Worm (Caenorhabditis elegans) whole organism, L2 larva: ENCODE measurements around the gene F56F10.1.

Source experiments
- C34F6.9 ChIP-seq: fragments of 150-350 bp; optimal IDR thresholded peaks from 2 replicates; lab custom pipeline; 2014; ENCODE audit warnings: missing biosample characterization, missing genetic modification characterization
- F13H6.1 ChIP-seq: sonication (generic microtip); optimal IDR thresholded peaks from 2 replicates; lab custom pipeline; 2016; ENCODE audit warnings: missing genetic modification characterization, missing compliant biosample characterization
- R02D3.7 ChIP-seq: fragments of 150-350 bp; optimal IDR thresholded peaks from 2 replicates; lab custom pipeline; 2014; ENCODE audit warnings: missing biosample characterization, missing genetic modification characterization
- Y55F3AM.14 ChIP-seq: fragments of 200-800 bp; sonication (Bioruptor generic); optimal IDR thresholded peaks from 2 replicates; lab custom pipeline; 2018; ENCODE audit warnings: mild to moderate bottlenecking, missing genetic modification characterization, missing compliant biosample characterization
- ZK546.5 ChIP-seq: sonication (generic microtip); optimal IDR thresholded peaks from 2 replicates; lab custom pipeline; 2017; ENCODE audit warnings: missing biosample characterization, missing genetic modification characterization
- alr-1 ChIP-seq: fragments of 150-350 bp; optimal IDR thresholded peaks from 2 replicates; lab custom pipeline; 2014; ENCODE audit warnings: missing biosample characterization, missing genetic modification characterization
- aly-2 ChIP-seq: fragments of 150-350 bp; optimal IDR thresholded peaks from 2 replicates; lab custom pipeline; 2014; ENCODE audit warnings: missing biosample characterization, missing genetic modification characterization
- ama-1 ChIP-seq: fragments of 150-350 bp; optimal IDR thresholded peaks from 2 replicates; lab custom pipeline; 2018; ENCODE audit warnings: inconsistent platforms
- ceh-82 ChIP-seq: fragments of 150-350 bp; optimal IDR thresholded peaks from 2 replicates; lab custom pipeline; 2014; ENCODE audit warnings: missing biosample characterization, missing genetic modification characterization
- crh-2 ChIP-seq: sonication (generic microtip); optimal IDR thresholded peaks from 2 replicates; lab custom pipeline; 2017; ENCODE audit warnings: missing biosample characterization, missing genetic modification characterization
- egl-27 ChIP-seq: sonication (generic microtip); optimal IDR thresholded peaks from 3 replicates; lab custom pipeline; 2017; ENCODE audit warnings: missing biosample characterization, missing genetic modification reagents, missing genetic modification characterization
- elt-1 ChIP-seq: fragments of 150-350 bp; optimal IDR thresholded peaks from 2 replicates; lab custom pipeline; 2014; ENCODE audit warnings: missing biosample characterization, missing genetic modification characterization
- fos-1 ChIP-seq: fragments of 150-350 bp; optimal IDR thresholded peaks from 2 replicates; lab custom pipeline; 2014; ENCODE audit warnings: missing biosample characterization, missing genetic modification characterization
- gmeb-1 ChIP-seq: fragments of 150-350 bp; optimal IDR thresholded peaks from 2 replicates; lab custom pipeline; 2014; ENCODE audit warnings: missing biosample characterization, missing genetic modification characterization
- lin-11 ChIP-seq: fragments of 150-350 bp; sonication (generic microtip); optimal IDR thresholded peaks from 2 replicates; lab custom pipeline; 2014; ENCODE audit warnings: missing biosample characterization, missing genetic modification characterization, inconsistent platforms, mixed read lengths
- lin-39 ChIP-seq: fragments of 150-350 bp; optimal IDR thresholded peaks from 2 replicates; lab custom pipeline; 2014; ENCODE audit warnings: missing biosample characterization, missing genetic modification reagents, missing genetic modification characterization
- lsy-2 ChIP-seq, 2 experiments: fragments of 150-350 bp in 1 of 2; sonication (generic microtip) in 1 of 2; optimal IDR thresholded peaks; 2 replicates each; lab custom pipeline; 2014 to 2017; ENCODE audit warnings: missing biosample characterization in 2 of 2, missing genetic modification characterization in 2 of 2
- mab-5 ChIP-seq: fragments of 150-350 bp; optimal IDR thresholded peaks from 2 replicates; lab custom pipeline; 2014; ENCODE audit warnings: missing biosample characterization, missing genetic modification characterization
- mbf-1 ChIP-seq: sonication (generic microtip); optimal IDR thresholded peaks from 2 replicates; lab custom pipeline; 2017; ENCODE audit warnings: missing biosample characterization, missing genetic modification characterization
- mdl-1 ChIP-seq, 2 experiments: fragments of 150-350 bp in 1 of 2; sonication (generic microtip) in 1 of 2; optimal IDR thresholded peaks; 2 replicates each; lab custom pipeline; 2017; ENCODE audit warnings: missing biosample characterization in 2 of 2, missing genetic modification characterization in 2 of 2
- nhr-10 ChIP-seq: sonication (generic microtip); optimal IDR thresholded peaks from 2 replicates; lab custom pipeline; 2017; ENCODE audit warnings: missing biosample characterization, missing genetic modification characterization
- nhr-11 ChIP-seq: fragments of 150-350 bp; optimal IDR thresholded peaks from 2 replicates; lab custom pipeline; 2014; ENCODE audit warnings: missing biosample characterization, missing genetic modification characterization
- nhr-12 ChIP-seq: fragments of 150-350 bp; optimal IDR thresholded peaks from 2 replicates; lab custom pipeline; 2014; ENCODE audit warnings: missing biosample characterization, missing genetic modification characterization
- nhr-129 ChIP-seq: fragments of 150-350 bp; optimal IDR thresholded peaks from 2 replicates; lab custom pipeline; 2014; ENCODE audit warnings: missing biosample characterization, missing genetic modification characterization
- nhr-21 ChIP-seq: fragments of 150-350 bp; optimal IDR thresholded peaks from 2 replicates; lab custom pipeline; 2014; ENCODE audit warnings: missing biosample characterization, missing genetic modification characterization
- nhr-23 ChIP-seq: fragments of 150-350 bp; optimal IDR thresholded peaks from 2 replicates; lab custom pipeline; 2014; ENCODE audit warnings: missing biosample characterization, missing genetic modification reagents, missing genetic modification characterization
- nhr-6 ChIP-seq: fragments of 150-350 bp; optimal IDR thresholded peaks from 2 replicates; lab custom pipeline; 2014; ENCODE audit warnings: missing biosample characterization, missing genetic modification characterization
- nhr-77 ChIP-seq: fragments of 150-350 bp; optimal IDR thresholded peaks from 2 replicates; lab custom pipeline; 2014; ENCODE audit warnings: missing biosample characterization, missing genetic modification characterization
- peb-1 ChIP-seq: fragments of 150-350 bp; optimal IDR thresholded peaks from 2 replicates; lab custom pipeline; 2014; ENCODE audit warnings: missing biosample characterization, missing genetic modification characterization
- sem-4 ChIP-seq: fragments of 150-350 bp; optimal IDR thresholded peaks from 2 replicates; lab custom pipeline; 2014; ENCODE audit warnings: missing biosample characterization, missing genetic modification reagents, missing genetic modification characterization
- skn-1 ChIP-seq: sonication (generic microtip); optimal IDR thresholded peaks from 2 replicates; lab custom pipeline; 2017; ENCODE audit warnings: missing biosample characterization, missing genetic modification characterization
- sma-3 ChIP-seq: sonication (generic microtip); optimal IDR thresholded peaks from 2 replicates; lab custom pipeline; 2016; ENCODE audit warnings: missing genetic modification reagents, missing genetic modification characterization, missing compliant biosample characterization
- sma-9 ChIP-seq, 2 experiments: fragments of 150-350 bp in 1 of 2; sonication (generic microtip) in 1 of 2; optimal IDR thresholded peaks; 2 replicates each; lab custom pipeline; 2014 to 2016; ENCODE audit warnings: missing genetic modification characterization in 2 of 2, mild to moderate bottlenecking in 1 of 2, missing biosample characterization in 1 of 2, missing compliant biosample characterization in 1 of 2, missing genetic modification reagents in 1 of 2, moderate library complexity in 1 of 2
- snpc-4 ChIP-seq: fragments of 150-350 bp; optimal IDR thresholded peaks from 2 replicates; lab custom pipeline; 2014; ENCODE audit warnings: missing biosample characterization, missing genetic modification characterization
- unc-39 ChIP-seq: fragments of 150-350 bp; optimal IDR thresholded peaks from 2 replicates; lab custom pipeline; 2014; ENCODE audit warnings: missing biosample characterization, missing genetic modification characterization
- unc-55 ChIP-seq: fragments of 150-350 bp; sonication (generic microtip); optimal IDR thresholded peaks from 3 replicates; lab custom pipeline; 2014; ENCODE audit warnings: missing biosample characterization, missing genetic modification reagents, missing genetic modification characterization
- unc-62 ChIP-seq: fragments of 150-350 bp; optimal IDR thresholded peaks from 2 replicates; lab custom pipeline; 2014; ENCODE audit warnings: missing biosample characterization, missing genetic modification reagents, missing genetic modification characterization
- zag-1 ChIP-seq: fragments of 150-350 bp; optimal IDR thresholded peaks from 2 replicates; lab custom pipeline; 2014; ENCODE audit warnings: missing biosample characterization, missing genetic modification characterization
- ztf-11 ChIP-seq: sonication (generic microtip); optimal IDR thresholded peaks from 2 replicates; lab custom pipeline; 2017; ENCODE audit warnings: missing biosample characterization, missing genetic modification characterization
- ztf-4 ChIP-seq: fragments of 150-350 bp; optimal IDR thresholded peaks from 2 replicates; lab custom pipeline; 2014; ENCODE audit warnings: missing biosample characterization, missing genetic modification characterization

F56F10.1 gene

ce11 chrX:871957-872715 is at the start of gene F56F10.1:
Gene F56F10.1, plus strand, starts transcription at chrX:872603.
- TF ChIP-seq sma-3 (GFP tag; lab: Kevin White, UChicago) (no peak), nhr-21 (tag; lab: Kevin White, UChicago) (no peak), gmeb-1 (tag; lab: Kevin White, UChicago) (no peak), ztf-11 (tag; lab: Kevin White, UChicago) (no peak), ZK546.5 (no peak), C34F6.9 (no peak), nhr-129 (tag; lab: Kevin White, UChicago) (no peak), nhr-77 (tag; lab: Kevin White, UChicago) (no peak), nhr-12 (tag; lab: Kevin White, UChicago) (no peak), alr-1 (tag; lab: Kevin White, UChicago) (no peak), lin-39 (no peak), lsy-2 (tag; optimal IDR thresholded peaks at IDR 0.05; lab: Kevin White, UChicago) (no peak), lin-11 (tag; lab: Kevin White, UChicago) (no peak), peb-1 (tag; lab: Kevin White, UChicago) (no peak), egl-27 (tag; lab: Kevin White, UChicago) (no peak), unc-55 (GFP tag; lab: Kevin White, UChicago) (no peak), mdl-1 (tag; optimal IDR thresholded peaks at IDR 0.05; lab: Kevin White, UChicago) (no peak), nhr-11 (no peak), unc-62 (no peak), F13H6.1 (tag; lab: Kevin White, UChicago) (no peak), ama-1 (lab: Kevin White, UChicago) (no peak), fos-1 (peak; percentile 74), ztf-4 (tag; lab: Kevin White, UChicago) (no peak), snpc-4 (tag; lab: Kevin White, UChicago) (peak; percentile 78), skn-1 (tag; lab: Kevin White, UChicago) (peak; percentile 31)

DNA sequence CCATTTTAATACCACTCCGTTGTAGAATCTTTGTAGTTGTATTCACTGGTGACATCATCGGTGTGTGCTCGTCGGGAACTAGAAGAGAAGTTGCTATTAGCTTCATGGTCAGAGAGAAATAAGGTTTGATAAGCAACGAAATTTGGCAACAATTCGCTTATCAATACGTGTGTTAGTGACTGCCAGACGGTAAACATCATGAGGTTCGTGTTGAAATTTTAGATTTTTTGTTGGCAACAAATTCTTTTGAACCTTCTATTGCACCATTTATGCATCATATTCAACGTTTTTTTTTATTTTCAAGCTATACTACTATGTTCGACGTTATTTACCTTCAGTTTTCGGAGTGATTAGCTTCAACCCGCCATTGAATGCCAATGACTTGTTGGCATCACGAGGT is 48.7 kb upstream of the F56F10.1 start:
- peak; percentile 18 for TF ChIP-seq F13H6.1 (tag; lab: Kevin White, UChicago)
- TF ChIP-seq R02D3.7 (tag; lab: Kevin White, UChicago), result no peak
- peak; percentile 82 for TF ChIP-seq fos-1
- TF ChIP-seq nhr-11, result no peak
- peak; percentile 57 for TF ChIP-seq crh-2
- peak; percentile 6 for TF ChIP-seq sma-9 (GFP tag; optimal IDR thresholded peaks at IDR 0.05; lab: Kevin White, UChicago)
- TF ChIP-seq sma-9 (tag; optimal IDR thresholded peaks at IDR 0.05; lab: Kevin White, UChicago), result no peak

DNA sequence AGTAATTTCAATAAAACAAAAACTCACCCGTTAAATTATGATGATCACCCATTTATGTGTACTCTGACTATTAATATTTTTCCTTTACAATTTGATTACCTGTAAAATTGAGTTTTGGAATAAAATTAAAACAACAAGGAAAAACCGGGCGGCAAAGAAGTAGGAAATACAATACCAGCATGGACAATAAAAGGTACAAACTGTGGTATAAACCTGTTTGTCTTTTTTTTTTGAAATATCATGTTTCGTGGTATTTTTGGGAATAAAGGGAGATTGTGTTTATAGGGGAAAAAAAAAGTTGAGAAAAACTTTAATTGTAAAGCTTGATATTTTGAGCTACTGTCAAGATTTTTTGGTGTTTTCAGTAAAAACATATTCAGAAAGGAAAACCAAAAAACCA is 47.0 kb upstream of the F56F10.1 start, which contains the start of gene daf-3:
TSS of gene daf-3 (minus strand) at position 101 of the 400 bp plus-strand sequence.
- TF ChIP-seq unc-55 (GFP tag; lab: Kevin White, UChicago), result no peak
- no peak for TF ChIP-seq nhr-77 (tag; lab: Kevin White, UChicago)
- no peak for TF ChIP-seq lin-39
- TF ChIP-seq lin-11 (tag; lab: Kevin White, UChicago), result no peak
- no peak for TF ChIP-seq C34F6.9
- TF ChIP-seq sma-9 (GFP tag; optimal IDR thresholded peaks at IDR 0.05; lab: Kevin White, UChicago), result no peak
- TF ChIP-seq sma-9 (tag; optimal IDR thresholded peaks at IDR 0.05; lab: Kevin White, UChicago), result no peak
- TF ChIP-seq crh-2, result no peak
- no peak for TF ChIP-seq zag-1 (tag; lab: Kevin White, UChicago)
- TF ChIP-seq unc-62, result no peak
- TF ChIP-seq F13H6.1 (tag; lab: Kevin White, UChicago), result no peak
- TF ChIP-seq nhr-23 (tag; lab: Kevin White, UChicago), result no peak

DNA sequence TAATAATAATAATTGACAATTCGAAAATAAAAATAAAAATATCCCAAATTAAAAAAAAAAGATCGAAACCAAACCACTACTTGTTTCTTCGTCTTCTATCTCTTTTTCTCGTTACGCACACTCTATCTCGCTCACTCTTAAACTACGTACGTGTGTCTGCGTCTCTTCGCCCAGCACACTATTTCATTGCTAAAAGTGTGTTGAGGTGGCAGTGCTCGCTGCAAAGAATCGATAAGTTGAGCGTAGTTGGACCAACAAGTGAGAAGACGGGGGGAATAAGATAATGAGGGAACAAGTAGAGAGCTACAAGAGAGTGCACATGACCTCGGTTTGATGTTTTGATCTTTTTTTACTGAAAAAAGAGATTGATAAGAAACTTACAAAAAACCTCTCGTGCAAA is 46.5 kb upstream of the F56F10.1 start:
- TF ChIP-seq alr-1 (tag; lab: Kevin White, UChicago) (no peak), gmeb-1 (tag; lab: Kevin White, UChicago) (no peak), nhr-11 (no peak), ztf-4 (tag; lab: Kevin White, UChicago) (no peak), ceh-82 (no peak), unc-62 (no peak), sma-9 (GFP tag; optimal IDR thresholded peaks at IDR 0.05; lab: Kevin White, UChicago) (peak; percentile 61), sma-9 (tag; optimal IDR thresholded peaks at IDR 0.05; lab: Kevin White, UChicago) (no peak), peb-1 (tag; lab: Kevin White, UChicago) (no peak), mab-5 (tag; lab: Kevin White, UChicago) (peak; percentile 56), crh-2 (peak; percentile 86), aly-2 (tag; lab: Kevin White, UChicago) (no peak), ZK546.5 (no peak), ama-1 (lab: Kevin White, UChicago) (no peak), egl-27 (tag; lab: Kevin White, UChicago) (no peak), lin-11 (tag; lab: Kevin White, UChicago) (no peak), zag-1 (tag; lab: Kevin White, UChicago) (peak; percentile 44), nhr-6 (tag; lab: Kevin White, UChicago) (no peak), lsy-2 (tag; optimal IDR thresholded peaks at IDR 0.05; lab: Kevin White, UChicago) (peak; percentile 10 to 62), mbf-1 (no peak), nhr-10 (no peak), unc-55 (GFP tag; lab: Kevin White, UChicago) (peak; percentile 79), C34F6.9 (peak; percentile 74), unc-39 (tag; lab: Kevin White, UChicago) (no peak), nhr-23 (tag; lab: Kevin White, UChicago) (no peak), sem-4 (tag; lab: Kevin White, UChicago) (no peak), mdl-1 (tag; optimal IDR thresholded peaks at IDR 0.05; lab: Kevin White, UChicago) (peak in 1 of 2 experiments; percentile 45), elt-1 (no peak), Y55F3AM.14 (GFP tag; lab: Kevin White, UChicago) (no peak), F13H6.1 (tag; lab: Kevin White, UChicago) (peak; percentile 57), fos-1 (peak; percentile 18), nhr-129 (tag; lab: Kevin White, UChicago) (peak; percentile 65)
